Fruit fly (Drosophila melanogaster) Kc167 (cell line): ENCODE results near the gene Nsf2.

Source experiments
- Myc ChIP-seq: fragments of >200 bp; optimal IDR thresholded peaks from 2 replicates; lab custom pipeline; 2017; ENCODE audit warnings: missing external identifiers
- Sin3A ChIP-seq: fragments of >200 bp; optimal IDR thresholded peaks from 2 replicates; lab custom pipeline; 2018; ENCODE audit warnings: missing external identifiers
- h ChIP-seq: fragments of >200 bp; optimal IDR thresholded peaks from 3 replicates; lab custom pipeline; 2018; ENCODE audit warnings: missing external identifiers
- insv ChIP-seq: fragments of >200 bp; optimal IDR thresholded peaks from 3 replicates; lab custom pipeline; 2018; ENCODE audit warnings: missing external identifiers
- psq ChIP-seq: fragments of >200 bp; optimal IDR thresholded peaks from 2 replicates; lab custom pipeline; 2017; ENCODE audit warnings: missing external identifiers
- ttk ChIP-seq: sonication (Bioruptor generic); optimal IDR thresholded peaks from 2 replicates; lab custom pipeline; 2017; ENCODE audit warnings: missing external identifiers

- no peak for TF ChIP-seq Sin3A
- no peak for TF ChIP-seq Myc
- no peak for TF ChIP-seq h (lab: Kevin White, UChicago)
- no peak for TF ChIP-seq insv (lab: Kevin White, UChicago)
- TF ChIP-seq psq (lab: Kevin White, UChicago) = no peak
- no peak for TF ChIP-seq ttk (lab: Kevin White, UChicago)
These were observed 37.2 kb upstream of the Nsf2 start, which contains the start of gene E5 for dm6 chr3R:13874866-13875417.
